Fruit fly (Drosophila melanogaster) whole organism, adult: ENCODE data around the gene Tmx3.

Experiments used
- CG11617 ChIP-seq: fragments of 200-800 bp; sonication (Bioruptor generic); optimal IDR thresholded peaks from 2 replicates; lab custom pipeline; 2017; ENCODE audit warnings: mild to moderate bottlenecking, missing biosample characterization, missing genetic modification reagents, missing genetic modification characterization
- CG12768 ChIP-seq: fragments of 200-800 bp; sonication (Bioruptor generic); optimal IDR thresholded peaks from 2 replicates; lab custom pipeline; 2017; ENCODE audit warnings: missing biosample characterization, missing genetic modification characterization, mild to moderate bottlenecking, moderate library complexity, missing genetic modification reagents
- CG14711 ChIP-seq: fragments of 200-800 bp; sonication (Bioruptor generic); optimal IDR thresholded peaks from 2 replicates; lab custom pipeline; 2018; ENCODE audit warnings: missing biosample characterization, mild to moderate bottlenecking, missing genetic modification characterization, moderate library complexity
- CG1620 ChIP-seq: fragments of 200-800 bp; sonication (Bioruptor generic); optimal IDR thresholded peaks from 2 replicates; lab custom pipeline; 2016; ENCODE audit warnings: missing biosample characterization, missing genetic modification characterization
- CG33017 ChIP-seq: fragments of 200-800 bp; sonication (Bioruptor generic); optimal IDR thresholded peaks from 2 replicates; lab custom pipeline; 2018; ENCODE audit warnings: missing biosample characterization, mild to moderate bottlenecking, missing genetic modification characterization, moderate library complexity
- CG5204 ChIP-seq: fragments of 200-800 bp; sonication (Bioruptor generic); optimal IDR thresholded peaks from 2 replicates; lab custom pipeline; 2016; ENCODE audit warnings: missing biosample characterization, missing genetic modification characterization
- CG7045 ChIP-seq: fragments of 200-800 bp; sonication (Bioruptor generic); optimal IDR thresholded peaks from 2 replicates; lab custom pipeline; 2017; ENCODE audit warnings: missing biosample characterization, mild to moderate bottlenecking, missing genetic modification characterization
- CG7101 ChIP-seq: fragments of 200-800 bp; sonication (Bioruptor generic); optimal IDR thresholded peaks from 2 replicates; lab custom pipeline; 2018; ENCODE audit warnings: missing biosample characterization, mild to moderate bottlenecking, missing genetic modification characterization, moderate library complexity
- Clk ChIP-seq: fragments of 200-800 bp; sonication (Bioruptor generic); optimal IDR thresholded peaks from 2 replicates; lab custom pipeline; 2017; ENCODE audit warnings: missing biosample characterization, missing genetic modification characterization
- Crg-1 ChIP-seq: fragments of 200-800 bp; sonication (Bioruptor generic); optimal IDR thresholded peaks from 2 replicates; lab custom pipeline; 2016; ENCODE audit warnings: missing biosample characterization, missing genetic modification characterization
- Hr96 ChIP-seq: fragments of 200-800 bp; sonication (Bioruptor generic); optimal IDR thresholded peaks from 2 replicates; lab custom pipeline; 2016; ENCODE audit warnings: missing biosample characterization, missing genetic modification characterization
- Mnt ChIP-seq: fragments of 200-800 bp; sonication (Bioruptor generic); optimal IDR thresholded peaks from 2 replicates; lab custom pipeline; 2016; ENCODE audit warnings: missing biosample characterization, mild to moderate bottlenecking, missing genetic modification characterization
- bab1 ChIP-seq: fragments of 200-800 bp; sonication (Bioruptor generic); optimal IDR thresholded peaks from 3 replicates; lab custom pipeline; 2019; ENCODE audit warnings: missing biosample characterization, mild to moderate bottlenecking, missing genetic modification characterization, moderate library complexity
- cic ChIP-seq: fragments of 200-800 bp; sonication (Bioruptor generic); optimal IDR thresholded peaks from 2 replicates; lab custom pipeline; 2017; ENCODE audit warnings: missing biosample characterization, mild to moderate bottlenecking, missing genetic modification characterization, moderate library complexity
- cnc ChIP-seq, 2 experiments: fragments of >200 bp; optimal IDR thresholded peaks; 2 replicates each; lab custom pipeline; 2017
- kay ChIP-seq: fragments of 200-800 bp; sonication (Bioruptor generic); peaks from one replicate; lab custom pipeline; 2016; ENCODE audit warnings: missing biosample characterization, missing genetic modification characterization, borderline replicate concordance
- ovo ChIP-seq: fragments of 200-800 bp; sonication (Bioruptor generic); optimal IDR thresholded peaks from 2 replicates; lab custom pipeline; 2016; ENCODE audit warnings: missing biosample characterization, missing genetic modification characterization
- pad ChIP-seq: fragments of 200-800 bp; sonication (Bioruptor generic); optimal IDR thresholded peaks from 3 replicates; lab custom pipeline; 2017; ENCODE audit warnings: missing biosample characterization, missing genetic modification characterization, mild to moderate bottlenecking, moderate library complexity, missing genetic modification reagents
- tj ChIP-seq: fragments of 200-800 bp; sonication (Bioruptor generic); optimal IDR thresholded peaks from 3 replicates; lab custom pipeline; 2017; ENCODE audit warnings: missing biosample characterization, mild to moderate bottlenecking, missing genetic modification characterization, moderate library complexity
- toe ChIP-seq: fragments of 200-800 bp; sonication (Bioruptor generic); optimal IDR thresholded peaks from 2 replicates; lab custom pipeline; 2016; ENCODE audit warnings: missing biosample characterization, missing genetic modification characterization

Tmx3 gene

DNA sequence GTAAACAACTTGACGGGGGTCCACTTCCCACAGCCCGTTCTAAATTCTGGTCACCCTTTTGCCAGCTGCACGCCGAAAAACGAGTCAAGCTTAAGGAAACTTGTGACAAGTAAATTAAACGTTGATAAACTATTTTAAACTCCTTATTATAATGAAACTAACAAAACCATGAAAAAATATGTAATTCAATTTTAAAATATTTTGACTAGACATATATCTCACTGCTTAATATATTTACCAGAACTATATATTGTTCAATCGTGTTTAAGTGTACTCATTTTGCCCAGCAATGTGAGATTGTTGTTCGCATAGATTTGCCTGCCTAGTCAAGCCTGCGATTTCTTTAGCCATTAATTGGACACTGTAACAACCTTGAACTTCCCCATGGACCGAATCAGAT, 30.7 kb downstream of the Tmx3 start, which contains the start of gene CG13053:
TSS of gene CG13053 (minus strand) at position 171 of the 400 bp plus-strand sequence.
- TF ChIP-seq ovo, result no peak
- no peak for TF ChIP-seq bab1
- TF ChIP-seq CG7101 (tag; lab: Kevin White, UChicago), result no peak
- no peak for TF ChIP-seq pad
- TF ChIP-seq CG33017 (tag; lab: Kevin White, UChicago), result no peak
- no peak for TF ChIP-seq CG7045 (GFP tag; lab: Kevin White, UChicago)
- TF ChIP-seq CG12768 (GFP tag; lab: Kevin White, UChicago), result no peak
- no peak for TF ChIP-seq CG5204
- TF ChIP-seq Clk (GFP tag; lab: Kevin White, UChicago), result no peak
- TF ChIP-seq cic (GFP tag; lab: Kevin White, UChicago), result no peak
- TF ChIP-seq CG14711, result no peak
- no peak for TF ChIP-seq CG1620 (GFP tag; lab: Kevin White, UChicago)

DNA sequence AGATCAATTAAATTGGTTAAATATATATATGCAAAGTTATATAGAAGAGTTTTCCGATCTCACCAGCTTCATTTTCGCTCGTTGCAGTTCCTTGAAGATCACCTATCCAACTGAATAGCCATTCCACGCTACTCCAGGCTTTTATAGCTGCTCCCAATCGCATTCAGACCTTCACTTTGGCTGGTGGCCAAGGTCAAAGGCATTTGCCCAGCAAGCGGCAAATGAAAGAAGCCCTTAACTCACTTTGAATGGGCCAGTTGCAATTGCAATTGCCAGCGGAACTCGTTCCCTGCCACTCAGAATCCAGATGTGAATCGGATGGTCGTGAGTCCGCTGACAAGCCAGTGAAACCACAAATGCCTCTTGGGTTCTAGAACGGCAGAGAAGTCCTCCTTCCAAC, 32.6 kb downstream of the Tmx3 start, which contains the start of gene CG34247:
TSS of gene CG34247 (minus strand) at position 101 of the 400 bp plus-strand sequence.
- TF ChIP-seq cnc (optimal IDR thresholded peaks at IDR 0.05; lab: Kevin White, UChicago) (no peak), pad (no peak), Mnt (GFP tag; lab: Kevin White, UChicago) (no peak), ovo (no peak), CG33017 (tag; lab: Kevin White, UChicago) (no peak), Hr96 (GFP tag; lab: Kevin White, UChicago) (no peak), toe (GFP tag; lab: Kevin White, UChicago) (no peak), cic (GFP tag; lab: Kevin White, UChicago) (no peak), CG14711 (no peak), Crg-1 (GFP tag; lab: Kevin White, UChicago) (no peak), CG1620 (GFP tag; lab: Kevin White, UChicago) (no peak)

DNA sequence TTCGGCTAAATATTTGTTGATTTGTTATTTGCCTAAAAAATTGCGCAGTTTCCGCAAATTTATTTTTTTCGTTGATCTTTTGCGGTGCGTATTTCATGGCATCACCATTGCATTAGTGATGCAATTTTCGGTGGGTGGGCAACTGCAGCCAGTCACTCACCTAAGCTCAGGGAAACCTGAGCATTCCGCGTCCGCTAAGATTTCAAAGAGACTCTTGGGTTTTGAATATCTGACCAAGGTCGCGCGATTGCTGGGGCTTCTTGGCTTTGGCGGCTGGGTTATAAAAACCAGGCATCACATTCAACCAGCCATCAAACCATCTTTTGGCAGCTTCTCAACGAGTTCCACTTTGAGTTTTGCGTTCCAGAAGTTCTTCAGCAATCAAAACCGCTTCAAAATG, 33.5 kb downstream of the Tmx3 start, which contains the start of gene CG13071:
TSS of gene CG13071 (plus strand) at position 301 of the 400 bp plus-strand sequence.
- no peak for TF ChIP-seq CG14711
- no peak for TF ChIP-seq Mnt (GFP tag; lab: Kevin White, UChicago)
- no peak for TF ChIP-seq CG5204
- TF ChIP-seq pad, result no peak
- TF ChIP-seq Crg-1 (GFP tag; lab: Kevin White, UChicago), result no peak
- TF ChIP-seq CG1620 (GFP tag; lab: Kevin White, UChicago), result no peak
- TF ChIP-seq toe (GFP tag; lab: Kevin White, UChicago), result no peak
- TF ChIP-seq ovo, result no peak
- no peak for TF ChIP-seq CG7045 (GFP tag; lab: Kevin White, UChicago)
- no peak for TF ChIP-seq CG12768 (GFP tag; lab: Kevin White, UChicago)
- no peak for TF ChIP-seq CG7101 (tag; lab: Kevin White, UChicago)
- no peak for TF ChIP-seq Clk (GFP tag; lab: Kevin White, UChicago)
- TF ChIP-seq kay, result no peak
- no peak for TF ChIP-seq CG33017 (tag; lab: Kevin White, UChicago)
- TF ChIP-seq CG11617 (GFP tag; lab: Kevin White, UChicago), result no peak

DNA sequence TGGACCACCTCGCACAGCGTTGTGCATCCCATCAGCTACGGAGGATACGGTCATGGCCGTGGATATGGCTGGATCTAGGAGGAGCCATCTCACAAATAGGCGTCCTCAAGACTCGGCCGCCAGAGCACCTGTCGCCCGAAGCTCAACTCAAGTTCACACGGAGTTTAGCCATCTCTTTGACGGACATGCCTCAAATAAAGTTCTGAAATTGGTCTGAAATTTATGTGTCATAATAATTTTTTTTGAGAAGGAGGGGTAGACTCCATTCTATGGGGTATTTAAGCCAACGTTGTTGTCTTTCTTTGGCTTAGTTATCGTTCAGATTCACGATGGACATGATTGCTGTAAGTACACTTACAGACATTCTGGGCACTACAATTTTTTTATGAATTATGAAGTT, 34.1 kb downstream of the Tmx3 start, which contains the start of gene CG13070:
TSS of gene CG13070 (plus strand) at position 301 of the 400 bp plus-strand sequence.
- no peak for TF ChIP-seq kay
- no peak for TF ChIP-seq cic (GFP tag; lab: Kevin White, UChicago)
- TF ChIP-seq CG5204, result no peak
- no peak for TF ChIP-seq ovo
- no peak for TF ChIP-seq Hr96 (GFP tag; lab: Kevin White, UChicago)
- TF ChIP-seq CG14711, result no peak
- no peak for TF ChIP-seq bab1
- no peak for TF ChIP-seq CG33017 (tag; lab: Kevin White, UChicago)
- no peak for TF ChIP-seq CG11617 (GFP tag; lab: Kevin White, UChicago)
- TF ChIP-seq toe (GFP tag; lab: Kevin White, UChicago), result no peak
- TF ChIP-seq CG12768 (GFP tag; lab: Kevin White, UChicago), result no peak
- TF ChIP-seq Clk (GFP tag; lab: Kevin White, UChicago), result no peak
- no peak for TF ChIP-seq CG1620 (GFP tag; lab: Kevin White, UChicago)
- TF ChIP-seq pad, result no peak
- no peak for TF ChIP-seq tj (GFP tag; lab: Kevin White, UChicago)
- TF ChIP-seq CG7101 (tag; lab: Kevin White, UChicago), result no peak
- no peak for TF ChIP-seq Mnt (GFP tag; lab: Kevin White, UChicago)
- TF ChIP-seq cnc (optimal IDR thresholded peaks at IDR 0.05; lab: Kevin White, UChicago), result no peak

DNA sequence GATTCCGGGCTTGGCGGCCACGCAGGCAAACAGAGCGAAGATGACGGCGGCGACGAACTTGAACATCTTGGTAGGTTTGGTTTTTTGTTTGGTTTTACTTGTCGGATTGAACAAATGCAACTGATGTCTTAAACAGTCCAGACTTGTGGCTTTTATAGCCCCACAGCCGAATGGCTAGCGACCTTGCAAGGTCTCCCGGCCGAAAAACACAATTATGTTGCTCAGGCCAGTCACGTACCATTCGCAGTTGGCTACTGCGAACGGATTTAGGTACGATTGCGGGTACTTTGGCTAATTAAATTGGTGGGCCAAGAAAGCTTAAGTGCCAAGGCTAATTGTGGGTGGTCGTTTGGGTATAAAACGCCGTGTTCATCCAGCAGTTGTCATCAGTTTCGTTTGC, 36.1 kb downstream of the Tmx3 start, which contains the start of the genes CG13051 and CG13069:
TSS of gene CG13051 (minus strand) at position 101 of the 400 bp plus-strand sequence.
TSS of gene CG13069 (plus strand) at position 386 of the 400 bp plus-strand sequence.
- TF ChIP-seq Crg-1 (GFP tag; lab: Kevin White, UChicago) (no peak), CG1620 (GFP tag; lab: Kevin White, UChicago) (no peak), pad (no peak), CG12768 (GFP tag; lab: Kevin White, UChicago) (no peak)

DNA sequence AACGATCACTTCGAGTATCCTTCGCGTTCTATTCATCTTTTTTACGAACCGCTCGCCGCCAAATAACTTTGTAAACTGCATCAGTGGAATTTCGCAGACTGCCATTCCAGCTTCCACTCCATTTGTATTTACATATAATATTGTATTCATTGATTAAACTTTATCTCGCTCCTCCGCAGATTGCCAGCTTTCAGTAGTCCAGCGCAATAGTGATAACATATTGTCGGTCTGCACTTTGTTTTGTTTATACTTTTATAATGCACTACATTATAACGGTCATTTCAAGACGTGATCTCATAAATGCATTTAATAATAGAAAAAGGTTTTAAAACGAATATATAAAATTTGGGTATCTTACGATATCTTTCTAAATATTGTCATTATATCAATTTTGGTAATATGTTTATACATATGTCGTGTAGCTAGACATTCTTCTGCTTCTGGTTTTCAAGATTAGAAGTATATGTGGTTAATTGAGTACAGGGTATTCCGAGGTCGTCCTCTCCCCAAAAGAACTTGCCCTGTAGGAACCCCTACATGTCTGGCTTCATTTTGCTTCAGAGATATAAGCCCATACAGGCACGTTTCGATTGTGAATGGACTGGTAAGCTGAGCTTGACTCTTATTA, 39.3 kb downstream of the Tmx3 start, which contains the start of gene CG4950:
TSS of gene CG4950 (minus strand) at position 51 of the 628 bp plus-strand sequence.
- TF ChIP-seq CG1620 (GFP tag; lab: Kevin White, UChicago) (no peak), CG11617 (GFP tag; lab: Kevin White, UChicago) (no peak), pad (no peak)
